Fruit fly (Drosophila melanogaster): ENCODE measurements around the gene CG31140.

CG31140 gene

dm6 chr3R:23919366-23919765 lies 43.6 kb upstream of the CG31140 start (continued):
- no peak for TF ChIP-seq CG15479 (GFP tag; optimal IDR thresholded peaks at IDR 0.05)
- TF ChIP-seq CG10274 (GFP tag; optimal IDR thresholded peaks at IDR 0.05), result peak; percentile 9
- no peak for TF ChIP-seq klu (GFP tag; IDR thresholded peaks at IDR 0.05)
- TF ChIP-seq CG43689 (GFP tag; IDR thresholded peaks at IDR 0.05), result no peak
- peak; percentile 43 for TF ChIP-seq CG3407 (GFP tag; optimal IDR thresholded peaks at IDR 0.05)
- no peak for TF ChIP-seq Adf1 (GFP tag; IDR thresholded peaks at IDR 0.05)
- peak; percentile 24; the same call in 1 of the 2 replicates for TF ChIP-seq HLH3B (GFP tag; IDR thresholded peaks at IDR 0.05)
- peak; percentile 70 for TF ChIP-seq CrebB (tag; optimal IDR thresholded peaks at IDR 0.05)
- TF ChIP-seq Sin3A (optimal IDR thresholded peaks at IDR 0.05), result no peak
- no peak for TF ChIP-seq H2.0 (GFP tag; IDR thresholded peaks at IDR 0.05)
- no peak; the same call in 1 of the 2 replicates for TF ChIP-seq CG1024 (GFP tag; IDR thresholded peaks at IDR 0.05)
- TF ChIP-seq CG16815 (GFP tag; optimal IDR thresholded peaks at IDR 0.05), result no peak
- TF ChIP-seq BEAF-32 (GFP tag; optimal IDR thresholded peaks at IDR 0.05), result no peak
- no peak for TF ChIP-seq Ravus (GFP tag; IDR thresholded peaks at IDR 0.05)
- no peak for TF ChIP-seq nerfin-2 (GFP tag; IDR thresholded peaks at IDR 0.05; ENCODE audit: partially characterized antibody)
- TF ChIP-seq gfzf (GFP tag; optimal IDR thresholded peaks at IDR 0.05), result no peak
- TF ChIP-seq CG11247 (GFP tag; IDR thresholded peaks at IDR 0.05), result no peak
- no peak for TF ChIP-seq Med (GFP tag)
- no peak for TF ChIP-seq hkb (optimal IDR thresholded peaks at IDR 0.05)
- TF ChIP-seq hkb (GFP tag; IDR thresholded peaks at IDR 0.05), result peak; percentile 43; the same call in 1 of the 2 replicates
- TF ChIP-seq sug (tag; optimal IDR thresholded peaks at IDR 0.05), result peak; percentile 64
- no peak for TF ChIP-seq HLH54F (GFP tag; optimal IDR thresholded peaks at IDR 0.05)
- peak; percentile 43 for TF ChIP-seq HmgZ (tag; optimal IDR thresholded peaks at IDR 0.05)
- TF ChIP-seq Usf (GFP tag; optimal IDR thresholded peaks at IDR 0.05), result no peak
- TF ChIP-seq fd96Cb (tag; optimal IDR thresholded peaks at IDR 0.05), result no peak
- no peak for TF ChIP-seq Dp (GFP tag; optimal IDR thresholded peaks at IDR 0.05)
- TF ChIP-seq CG31224 (GFP tag; IDR thresholded peaks at IDR 0.05), result no peak
- TF ChIP-seq emc (GFP tag; optimal IDR thresholded peaks at IDR 0.05), result no peak

- TF ChIP-seq CG11504 (tag; optimal IDR thresholded peaks at IDR 0.05) (peak; percentile 7), CG16813 (GFP tag; IDR thresholded peaks at IDR 0.05; ENCODE audit: partially characterized antibody) (0 out of 3 replicates have a peak, but pooled peaks have one; percentile 14), Dfd (GFP tag; optimal IDR thresholded peaks at IDR 0.05) (peak in 1 of 2 experiments; percentile 75), Med (GFP tag) (peak; percentile 8), Awh (GFP tag; IDR thresholded peaks at IDR 0.05) (no peak), CG34422 (GFP tag; IDR thresholded peaks at IDR 0.05) (no peak), CG14441 (GFP tag; IDR thresholded peaks at IDR 0.05) (no peak), twi (tag; optimal IDR thresholded peaks at IDR 0.05) (peak; percentile 19)
Observed at dm6 chr3R:23920387-23920786, 42.6 kb upstream of the CG31140 start.

dm6 chr3R:23920874-23921539 lies 42.0 kb upstream of the CG31140 start:
- TF ChIP-seq da (GFP tag; optimal IDR thresholded peaks at IDR 0.05) (no peak), tgo (GFP tag; IDR thresholded peaks at IDR 0.05) (peak; percentile 55), sd (tag; optimal IDR thresholded peaks at IDR 0.05) (peak; percentile 46), sens-2 (GFP tag; IDR thresholded peaks at IDR 0.05) (no peak), Sry-β (GFP tag; optimal IDR thresholded peaks at IDR 0.05) (no peak), Rfx (GFP tag; IDR thresholded peaks at IDR 0.05) (peak; percentile 90), toy (GFP tag; IDR thresholded peaks at IDR 0.05) (peak; percentile 56; the same call in 1 of the 2 replicates), YL-1 (GFP tag; optimal IDR thresholded peaks at IDR 0.05) (no peak), CG8924 (tag; optimal IDR thresholded peaks at IDR 0.05) (no peak), CG2875 (GFP tag; optimal IDR thresholded peaks at IDR 0.05) (no peak), CG1792 (GFP tag; optimal IDR thresholded peaks at IDR 0.05) (peak; percentile 40), Ssrp (tag; optimal IDR thresholded peaks at IDR 0.05) (no peak), croc (GFP tag; conservative IDR thresholded peaks at IDR 0.05) (no peak), CG9609 (GFP tag; optimal IDR thresholded peaks at IDR 0.05) (peak; percentile 13), CG4282 (GFP tag; optimal IDR thresholded peaks at IDR 0.05) (no peak), fu2 (GFP tag; optimal IDR thresholded peaks at IDR 0.05) (peak; percentile 65)

Data from whole organism, embryonic.